Fruit fly (Drosophila melanogaster) whole organism, prepupa: Measurements from ENCODE around the gene TwdlX.

ENCODE experiments used
- Blimp-1 ChIP-seq: fragments of 200-800 bp; sonication (Bioruptor generic); optimal IDR thresholded peaks from 3 replicates; lab custom pipeline; 2017; ENCODE audit warnings: missing biosample characterization, missing genetic modification characterization, mild to moderate bottlenecking, moderate library complexity, missing genetic modification reagents
- CG10669 ChIP-seq: fragments of 200-800 bp; sonication (Bioruptor generic); optimal IDR thresholded peaks from 3 replicates; lab custom pipeline; 2018; ENCODE audit warnings: missing biosample characterization, mild to moderate bottlenecking, missing genetic modification characterization, moderate library complexity
- CG11762 ChIP-seq: fragments of 200-800 bp; sonication (Bioruptor generic); optimal IDR thresholded peaks from 3 replicates; lab custom pipeline; 2016; ENCODE audit warnings: missing biosample characterization, missing genetic modification characterization; ENCODE audit not compliant: insufficient read depth
- CG15336 ChIP-seq: fragments of 200-800 bp; sonication (Bioruptor generic); IDR thresholded peaks from 2 replicates; pipeline ENCODE4 v1.3.6; 2022; ENCODE audit warnings: missing biosample characterization, missing genetic modification characterization
- CG1621 ChIP-seq: fragments of 200-800 bp; sonication (Bioruptor generic); optimal IDR thresholded peaks from 3 replicates; lab custom pipeline; 2018; ENCODE audit warnings: missing biosample characterization, mild to moderate bottlenecking, missing genetic modification characterization
- CG3032 ChIP-seq: fragments of 200-800 bp; optimal IDR thresholded peaks from 2 replicates; lab custom pipeline; 2019; ENCODE audit warnings: missing biosample characterization, mild to moderate bottlenecking, missing genetic modification characterization, moderate library complexity
- CG31627 ChIP-seq: fragments of 200-800 bp; sonication (Bioruptor generic); optimal IDR thresholded peaks from 3 replicates; lab custom pipeline; 2016; ENCODE audit warnings: missing biosample characterization, missing genetic modification characterization
- CG32006 ChIP-seq: fragments of 200-800 bp; sonication (Bioruptor generic); optimal IDR thresholded peaks from 3 replicates; lab custom pipeline; 2017; ENCODE audit warnings: missing biosample characterization, mild to moderate bottlenecking, missing genetic modification characterization
- CG34406 ChIP-seq: fragments of 200-800 bp; sonication (Bioruptor generic); optimal IDR thresholded peaks from 3 replicates; lab custom pipeline; 2016; ENCODE audit warnings: missing biosample characterization, missing genetic modification characterization
- CG4318 ChIP-seq: fragments of 200-800 bp; sonication (Bioruptor generic); optimal IDR thresholded peaks from 3 replicates; lab custom pipeline; 2017; ENCODE audit warnings: missing biosample characterization, mild to moderate bottlenecking, missing genetic modification characterization
- CG6163 ChIP-seq: fragments of 200-800 bp; sonication (Bioruptor generic); IDR thresholded peaks from 3 replicates; pipeline ENCODE4 v1.3.6; 2022; ENCODE audit warnings: missing biosample characterization, missing genetic modification characterization
- CG6276 ChIP-seq: fragments of 200-800 bp; sonication (Bioruptor generic); optimal IDR thresholded peaks from 2 replicates; lab custom pipeline; 2017; ENCODE audit warnings: missing biosample characterization, mild to moderate bottlenecking, missing genetic modification characterization
- CG6792 ChIP-seq: fragments of 200-800 bp; sonication (Bioruptor generic); optimal IDR thresholded peaks from 3 replicates; lab custom pipeline; 2016; ENCODE audit warnings: missing biosample characterization, missing genetic modification characterization
- CG6808 ChIP-seq: fragments of 200-800 bp; sonication (Bioruptor generic); optimal IDR thresholded peaks from 3 replicates; lab custom pipeline; 2017; ENCODE audit warnings: missing biosample characterization, missing genetic modification characterization, mild to moderate bottlenecking, moderate library complexity, missing genetic modification reagents
- CG6854 ChIP-seq: fragments of 200-800 bp; sonication (Bioruptor generic); optimal IDR thresholded peaks from 2 replicates; lab custom pipeline; 2017; ENCODE audit warnings: missing biosample characterization, mild to moderate bottlenecking, missing genetic modification characterization
- CG7368 ChIP-seq: fragments of 200-800 bp; sonication (Bioruptor generic); optimal IDR thresholded peaks from 3 replicates; lab custom pipeline; 2016; ENCODE audit warnings: missing biosample characterization, missing genetic modification characterization
- CG8119 ChIP-seq: fragments of 200-800 bp; sonication (Bioruptor generic); IDR thresholded peaks from 3 replicates; pipeline ENCODE4 v1.3.6; 2022; ENCODE audit warnings: missing biosample characterization, missing genetic modification characterization
- CG8319 ChIP-seq: fragments of 200-800 bp; sonication (Bioruptor generic); optimal IDR thresholded peaks from 3 replicates; lab custom pipeline; 2016; ENCODE audit warnings: missing biosample characterization, missing genetic modification characterization
- Eip75B ChIP-seq: fragments of 200-800 bp; sonication (Bioruptor generic); optimal IDR thresholded peaks from 3 replicates; lab custom pipeline; 2016; ENCODE audit warnings: missing biosample characterization, missing genetic modification characterization
- Eip78C ChIP-seq: fragments of 200-800 bp; sonication (Bioruptor generic); peaks from one replicate; lab custom pipeline; 2016; ENCODE audit warnings: missing biosample characterization, missing genetic modification characterization
- Eip93F ChIP-seq: fragments of 200-800 bp; sonication (Bioruptor generic); optimal IDR thresholded peaks from 2 replicates; lab custom pipeline; 2016; ENCODE audit warnings: missing biosample characterization, mild to moderate bottlenecking, missing genetic modification characterization
- Hr39 ChIP-seq: fragments of 200-800 bp; sonication (Bioruptor generic); optimal IDR thresholded peaks from 2 replicates; lab custom pipeline; 2016; ENCODE audit warnings: missing biosample characterization, missing genetic modification characterization
- Lpt ChIP-seq: fragments of 200-800 bp; sonication (Bioruptor generic); optimal IDR thresholded peaks from 3 replicates; lab custom pipeline; 2016; ENCODE audit warnings: missing biosample characterization, missing genetic modification characterization
- OdsH ChIP-seq: fragments of 200-800 bp; sonication (Bioruptor generic); optimal IDR thresholded peaks from 3 replicates; lab custom pipeline; 2016; ENCODE audit warnings: missing biosample characterization, missing genetic modification characterization
- Smox ChIP-seq: fragments of 200-800 bp; sonication (Bioruptor generic); optimal IDR thresholded peaks from 3 replicates; lab custom pipeline; 2016; ENCODE audit warnings: missing biosample characterization, missing genetic modification characterization
- Sox102F ChIP-seq: fragments of 200-800 bp; sonication (Bioruptor generic); optimal IDR thresholded peaks from 2 replicates; lab custom pipeline; 2016; ENCODE audit warnings: missing biosample characterization, mild to moderate bottlenecking, missing genetic modification characterization
- Sox14 ChIP-seq: fragments of 200-800 bp; sonication (Bioruptor generic); optimal IDR thresholded peaks from 3 replicates; lab custom pipeline; 2016; ENCODE audit warnings: missing biosample characterization, missing genetic modification characterization
- achi ChIP-seq: fragments of 200-800 bp; sonication (Bioruptor generic); optimal IDR thresholded peaks from 3 replicates; lab custom pipeline; 2016; ENCODE audit warnings: missing biosample characterization, missing genetic modification characterization
- cyc ChIP-seq: fragments of 200-800 bp; sonication (Bioruptor generic); optimal IDR thresholded peaks from 3 replicates; lab custom pipeline; 2016; ENCODE audit warnings: missing biosample characterization, missing genetic modification characterization
- dac ChIP-seq: fragments of 200-800 bp; sonication (Bioruptor generic); optimal IDR thresholded peaks from 2 replicates; lab custom pipeline; 2017; ENCODE audit warnings: missing biosample characterization, mild to moderate bottlenecking, missing genetic modification characterization
- dsx ChIP-seq: fragments of 200-800 bp; optimal IDR thresholded peaks from 3 replicates; lab custom pipeline; 2019; ENCODE audit warnings: missing biosample characterization, mild to moderate bottlenecking, missing genetic modification characterization, moderate library complexity; ENCODE audit not compliant: poor library complexity, severe bottlenecking
- eg ChIP-seq: fragments of 200-800 bp; sonication (Bioruptor generic); IDR thresholded peaks from 3 replicates; pipeline ENCODE4 v1.3.6; 2022; ENCODE audit warnings: missing biosample characterization, missing genetic modification characterization
- esn ChIP-seq: fragments of 200-800 bp; sonication (Bioruptor generic); optimal IDR thresholded peaks from 2 replicates; lab custom pipeline; 2016; ENCODE audit warnings: missing biosample characterization, mild to moderate bottlenecking, missing genetic modification characterization, moderate library complexity
- fd59A ChIP-seq: fragments of 200-800 bp; sonication (Bioruptor generic); optimal IDR thresholded peaks from 2 replicates; lab custom pipeline; 2017; ENCODE audit warnings: missing biosample characterization, mild to moderate bottlenecking, missing genetic modification characterization, missing genetic modification reagents
- fd85E ChIP-seq: fragments of 200-800 bp; sonication (Bioruptor generic); optimal IDR thresholded peaks from 3 replicates; lab custom pipeline; 2016; ENCODE audit warnings: missing biosample characterization, missing genetic modification characterization
- fkh ChIP-seq: fragments of 200-800 bp; sonication (Bioruptor generic); optimal IDR thresholded peaks from 3 replicates; lab custom pipeline; 2017; ENCODE audit warnings: missing biosample characterization, mild to moderate bottlenecking, missing genetic modification characterization, moderate library complexity
- spab ChIP-seq: fragments of 200-800 bp; sonication (Bioruptor generic); optimal IDR thresholded peaks from 2 replicates; lab custom pipeline; 2017; ENCODE audit warnings: missing biosample characterization, mild to moderate bottlenecking, missing genetic modification characterization, missing genetic modification reagents
- ss ChIP-seq, 2 experiments: fragments of 200-800 bp; sonication (Bioruptor generic); optimal IDR thresholded peaks; 2 replicates in 1 of 2; 3 replicates in 1 of 2; lab custom pipeline; 2017 to 2018; ENCODE audit warnings: mild to moderate bottlenecking in 2 of 2, missing biosample characterization in 2 of 2, missing genetic modification characterization in 2 of 2, moderate library complexity in 1 of 2
- svp ChIP-seq: fragments of 200-800 bp; sonication (Bioruptor generic); peaks from one replicate; lab custom pipeline; 2016; ENCODE audit warnings: missing biosample characterization, missing genetic modification characterization
- topi ChIP-seq: fragments of 200-800 bp; sonication (Bioruptor generic); optimal IDR thresholded peaks from 3 replicates; lab custom pipeline; 2016; ENCODE audit warnings: missing biosample characterization, missing genetic modification characterization

TwdlX gene

dm6 chrX:16765809-16766208 is 34.9 kb downstream of the TwdlX start (continued):
- TF ChIP-seq Sox14 (GFP tag; lab: Kevin White, UChicago): peak; percentile 30
- TF ChIP-seq CG6808 (GFP tag; lab: Kevin White, UChicago): peak; percentile 17
- no peak for TF ChIP-seq CG10669
- TF ChIP-seq Sox102F (GFP tag; lab: Kevin White, UChicago): no peak
- TF ChIP-seq OdsH (GFP tag; lab: Kevin White, UChicago): peak; percentile 54
- TF ChIP-seq CG15336 (GFP tag; lab: Robert Waterston, UW): peak; percentile 65; the same call in 1 of the 2 replicates
- TF ChIP-seq svp (GFP tag; lab: Kevin White, UChicago): no peak
- TF ChIP-seq CG11762 (GFP tag; lab: Kevin White, UChicago): no peak
- no peak for TF ChIP-seq CG6854 (GFP tag; lab: Kevin White, UChicago)
- TF ChIP-seq Eip75B (GFP tag; lab: Kevin White, UChicago): peak; percentile 37

- TF ChIP-seq Lpt (GFP tag; lab: Kevin White, UChicago) (no peak), CG6163 (GFP tag; lab: Robert Waterston, UW) (0 out of 3 replicates have a peak, but pooled peaks have one; percentile 16), fd59A (no peak), CG4318 (GFP tag; lab: Kevin White, UChicago) (no peak), svp (GFP tag; lab: Kevin White, UChicago) (peak; percentile 45), Sox102F (GFP tag; lab: Kevin White, UChicago) (no peak), CG31627 (GFP tag; lab: Kevin White, UChicago) (no peak), CG3032 (tag; lab: Kevin White, UChicago) (no peak), esn (GFP tag; lab: Kevin White, UChicago) (no peak), Eip78C (GFP tag; lab: Kevin White, UChicago) (peak; percentile 39), CG15336 (GFP tag; lab: Robert Waterston, UW) (0 out of 2 replicates have a peak, but pooled peaks have one; percentile 26), ss (GFP tag; optimal IDR thresholded peaks at IDR 0.05; lab: Kevin White, UChicago) (peak in 1 of 2 experiments; percentile 33), eg (0 out of 3 replicates have a peak, but pooled peaks have one; percentile 9), CG6276 (GFP tag; lab: Kevin White, UChicago) (no peak), CG1621 (tag; lab: Kevin White, UChicago) (no peak), spab (GFP tag; lab: Kevin White, UChicago) (no peak), OdsH (GFP tag; lab: Kevin White, UChicago) (no peak)
Measured at dm6 chrX:16766868-16767431, 36.1 kb downstream of the TwdlX start.

dm6 chrX:16768770-16769169 is 37.9 kb downstream of the TwdlX start:
- TF ChIP-seq dsx (no peak), Eip93F (GFP tag; lab: Kevin White, UChicago) (no peak), Eip78C (GFP tag; lab: Kevin White, UChicago) (peak; percentile 54), CG32006 (GFP tag; lab: Kevin White, UChicago) (peak; percentile 39)

- TF ChIP-seq CG31627 (GFP tag; lab: Kevin White, UChicago): peak; percentile 20
- TF ChIP-seq CG7368 (GFP tag; lab: Kevin White, UChicago): peak; percentile 49
- TF ChIP-seq dac (GFP tag; lab: Kevin White, UChicago): no peak
- TF ChIP-seq Smox: no peak
- TF ChIP-seq CG3032 (tag; lab: Kevin White, UChicago): peak; percentile 72
- no peak for TF ChIP-seq Blimp-1 (GFP tag; lab: Kevin White, UChicago)
- TF ChIP-seq CG8119 (GFP tag; lab: Robert Waterston, UW): peak; percentile 64; the same call in 2 of the 3 replicates
- TF ChIP-seq topi: peak; percentile 62
- TF ChIP-seq CG6792 (GFP tag; lab: Kevin White, UChicago): peak; percentile 26
- TF ChIP-seq CG6163 (GFP tag; lab: Robert Waterston, UW): peak; percentile 92
- TF ChIP-seq CG8319: peak; percentile 48
- peak; percentile 35 for TF ChIP-seq CG6276 (GFP tag; lab: Kevin White, UChicago)
- peak; percentile 33 for TF ChIP-seq achi (GFP tag; lab: Kevin White, UChicago)
- TF ChIP-seq CG34406 (GFP tag; lab: Kevin White, UChicago): peak; percentile 41
- TF ChIP-seq fd85E (GFP tag; lab: Kevin White, UChicago): no peak
- TF ChIP-seq eg: peak; percentile 86
- TF ChIP-seq fkh (GFP tag; lab: Kevin White, UChicago): no peak
- TF ChIP-seq Lpt (GFP tag; lab: Kevin White, UChicago): peak; percentile 22
- peak; percentile 0 for TF ChIP-seq fd59A
- TF ChIP-seq Hr39 (GFP tag; lab: Kevin White, UChicago): peak; percentile 25
- peak; percentile 70 to 82 for TF ChIP-seq ss (GFP tag; optimal IDR thresholded peaks at IDR 0.05; lab: Kevin White, UChicago)
- TF ChIP-seq cyc (GFP tag; lab: Kevin White, UChicago): peak; percentile 58
- TF ChIP-seq Eip93F (GFP tag; lab: Kevin White, UChicago): no peak
Measured at dm6 chrX:16772882-16773827, 42.3 kb downstream of the TwdlX start.
